Fruit fly (Drosophila melanogaster) whole organism, wandering third instar larva: ENCODE results near the gene alt.

Experiments used
- Abd-B ChIP-seq: fragments of >200 bp; optimal IDR thresholded peaks from 2 replicates; lab custom pipeline; 2017; ENCODE audit warnings: missing biosample characterization, missing genetic modification characterization
- CG32264 ChIP-seq: fragments of 200-800 bp; sonication (Bioruptor generic); optimal IDR thresholded peaks from 2 replicates; lab custom pipeline; 2016; ENCODE audit warnings: missing biosample characterization, missing genetic modification characterization
- CG9705 ChIP-seq: fragments of 200-800 bp; sonication (Bioruptor generic); optimal IDR thresholded peaks from 2 replicates; lab custom pipeline; 2018; ENCODE audit warnings: missing biosample characterization, mild to moderate bottlenecking, missing genetic modification characterization
- CrebA ChIP-seq: fragments of 200-800 bp; sonication (Bioruptor generic); optimal IDR thresholded peaks from 2 replicates; lab custom pipeline; 2016; ENCODE audit warnings: missing biosample characterization, mild to moderate bottlenecking, missing genetic modification characterization, borderline replicate concordance
- Dfd ChIP-seq: fragments of >200 bp; optimal IDR thresholded peaks from 2 replicates; lab custom pipeline; 2017; ENCODE audit warnings: missing biosample characterization, missing genetic modification characterization
- Dif ChIP-seq: fragments of 200-275, 200-300 bp; sonication (Bioruptor generic); optimal IDR thresholded peaks from 2 replicates; lab custom pipeline; 2018; ENCODE audit warnings: missing biosample characterization, missing genetic modification characterization; ENCODE audit not compliant: partially characterized antibody
- GATAd ChIP-seq: sonication (Bioruptor generic); optimal IDR thresholded peaks from 2 replicates; lab custom pipeline; 2016; ENCODE audit warnings: missing biosample characterization, missing genetic modification characterization
- HLH106 ChIP-seq: fragments of 200-800 bp; optimal IDR thresholded peaks from 3 replicates; lab custom pipeline; 2019; ENCODE audit warnings: missing biosample characterization, mild to moderate bottlenecking, missing genetic modification characterization, moderate library complexity
- Hnf4 ChIP-seq: fragments of 200-800 bp; sonication (Bioruptor generic); optimal IDR thresholded peaks from 2 replicates; lab custom pipeline; 2016; ENCODE audit warnings: missing biosample characterization, mild to moderate bottlenecking, missing genetic modification characterization
- Hr78 ChIP-seq: fragments of >200 bp; optimal IDR thresholded peaks from 2 replicates; lab custom pipeline; 2017; ENCODE audit warnings: missing biosample characterization, missing genetic modification characterization
- Hr83 ChIP-seq: fragments of 200-300 bp; sonication (Bioruptor generic); optimal IDR thresholded peaks from 2 replicates; lab custom pipeline; 2016; ENCODE audit warnings: missing biosample characterization, mild to moderate bottlenecking, missing genetic modification characterization, moderate library complexity; ENCODE audit not compliant: poor library complexity, severe bottlenecking
- Jra ChIP-seq: sonication (Bioruptor generic); optimal IDR thresholded peaks from 2 replicates; lab custom pipeline; 2016; ENCODE audit warnings: missing biosample characterization, missing genetic modification characterization
- Mio ChIP-seq: sonication (Bioruptor generic); optimal IDR thresholded peaks from 2 replicates; lab custom pipeline; 2016; ENCODE audit warnings: missing biosample characterization, missing genetic modification characterization
- Myc ChIP-seq: fragments of >200 bp; optimal IDR thresholded peaks from 2 replicates; lab custom pipeline; 2017
- N ChIP-seq: fragments of >200 bp; optimal IDR thresholded peaks from 2 replicates; lab custom pipeline; 2018; ENCODE audit warnings: missing biosample characterization, missing external identifiers, missing genetic modification characterization
- OdsH ChIP-seq: fragments of 200-800 bp; sonication (Bioruptor generic); optimal IDR thresholded peaks from 2 replicates; lab custom pipeline; 2016; ENCODE audit warnings: missing biosample characterization, mild to moderate bottlenecking, missing genetic modification characterization
- Rel ChIP-seq, 2 experiments: fragments of 200-800 bp; sonication (Bioruptor generic) in 1 of 2; optimal IDR thresholded peaks; 2 replicates in 1 of 2; 3 replicates in 1 of 2; lab custom pipeline; 2016 to 2019; ENCODE audit warnings: mild to moderate bottlenecking in 2 of 2, missing biosample characterization in 2 of 2, missing genetic modification characterization in 2 of 2, moderate library complexity in 1 of 2
- Sp1 ChIP-seq: fragments of 200-800 bp; sonication (Bioruptor generic); optimal IDR thresholded peaks from 3 replicates; lab custom pipeline; 2019; ENCODE audit warnings: missing biosample characterization, mild to moderate bottlenecking, missing genetic modification characterization, moderate library complexity
- Vsx2 ChIP-seq: fragments of 200-300, 225-300 bp; sonication (Bioruptor generic); optimal IDR thresholded peaks from 2 replicates; lab custom pipeline; 2018; ENCODE audit warnings: missing biosample characterization, missing genetic modification characterization; ENCODE audit not compliant: partially characterized antibody
- br ChIP-seq: fragments of 200-800 bp; sonication (Bioruptor generic); optimal IDR thresholded peaks from 2 replicates; lab custom pipeline; 2016; ENCODE audit warnings: missing biosample characterization, missing genetic modification characterization
- brk ChIP-seq: fragments of 200-800 bp; sonication (Bioruptor generic); optimal IDR thresholded peaks from 2 replicates; lab custom pipeline; 2016; ENCODE audit warnings: missing biosample characterization, mild to moderate bottlenecking, missing genetic modification characterization
- dl ChIP-seq, 2 experiments: fragments of 175-275, 200-275 bp in 1 of 2; fragments of 200-275 bp in 1 of 2; sonication (Bioruptor generic); optimal IDR thresholded peaks; lab custom pipeline; 2018; ENCODE audit warnings: mild to moderate bottlenecking in 2 of 2, missing biosample characterization in 2 of 2, missing genetic modification characterization in 2 of 2, moderate library complexity in 2 of 2; ENCODE audit not compliant: partially characterized antibody in 2 of 2, insufficient read depth in 1 of 2
- dmrt93B ChIP-seq: fragments of 200-800 bp; sonication (Bioruptor generic); optimal IDR thresholded peaks from 2 replicates; lab custom pipeline; 2018; ENCODE audit warnings: missing biosample characterization, mild to moderate bottlenecking, missing genetic modification characterization
- dsf ChIP-seq: sonication (Bioruptor generic); optimal IDR thresholded peaks from 2 replicates; lab custom pipeline; 2016; ENCODE audit warnings: missing biosample characterization, missing genetic modification characterization, borderline replicate concordance
- ey ChIP-seq: fragments of 200-800 bp; sonication (Bioruptor generic); optimal IDR thresholded peaks from 2 replicates; lab custom pipeline; 2016; ENCODE audit warnings: missing biosample characterization, missing genetic modification characterization
- foxo ChIP-seq, 2 experiments: fragments of 200-800 bp; sonication (Bioruptor generic); optimal IDR thresholded peaks; 2 replicates in 1 of 2; 3 replicates in 1 of 2; lab custom pipeline; 2016 to 2017; ENCODE audit warnings: missing biosample characterization in 2 of 2, missing genetic modification characterization in 2 of 2
- fru ChIP-seq: fragments of 200-800 bp; sonication (Bioruptor generic); optimal IDR thresholded peaks from 3 replicates; lab custom pipeline; 2016; ENCODE audit warnings: missing biosample characterization, mild to moderate bottlenecking, missing genetic modification characterization
- h ChIP-seq: fragments of 200-800 bp; sonication (Bioruptor generic); optimal IDR thresholded peaks from 3 replicates; lab custom pipeline; 2016; ENCODE audit warnings: missing biosample characterization, mild to moderate bottlenecking, missing genetic modification characterization
- jim ChIP-seq: fragments of 175-275, 200-325 bp; sonication (Bioruptor generic); optimal IDR thresholded peaks from 2 replicates; lab custom pipeline; 2016; ENCODE audit warnings: missing biosample characterization, mild to moderate bottlenecking, missing genetic modification characterization
- lola ChIP-seq: fragments of >200 bp; optimal IDR thresholded peaks from 2 replicates; lab custom pipeline; 2017; ENCODE audit warnings: missing biosample characterization, missing genetic modification characterization
- pan ChIP-seq: fragments of >200 bp; optimal IDR thresholded peaks from 2 replicates; lab custom pipeline; 2017
- psq ChIP-seq: fragments of 200-800 bp; sonication (Bioruptor generic); optimal IDR thresholded peaks from 3 replicates; lab custom pipeline; 2017; ENCODE audit warnings: missing biosample characterization, mild to moderate bottlenecking, missing genetic modification characterization, moderate library complexity
- rgr ChIP-seq: fragments of 200-800 bp; sonication (Bioruptor generic); optimal IDR thresholded peaks from 3 replicates; lab custom pipeline; 2016; ENCODE audit warnings: missing biosample characterization, mild to moderate bottlenecking, missing genetic modification characterization
- sage ChIP-seq: fragments of 200-800 bp; sonication (Bioruptor generic); optimal IDR thresholded peaks from 2 replicates; lab custom pipeline; 2016; ENCODE audit warnings: missing biosample characterization, mild to moderate bottlenecking, missing genetic modification characterization
- sv ChIP-seq: fragments of 200-800 bp; sonication (Bioruptor generic); optimal IDR thresholded peaks from 3 replicates; lab custom pipeline; 2016; ENCODE audit warnings: missing biosample characterization, missing genetic modification characterization
- tai ChIP-seq: sonication (Bioruptor generic); optimal IDR thresholded peaks from 2 replicates; lab custom pipeline; 2016; ENCODE audit warnings: missing biosample characterization, missing genetic modification characterization
- usp ChIP-seq: fragments of >200 bp; optimal IDR thresholded peaks from 2 replicates; lab custom pipeline; 2017; ENCODE audit warnings: missing biosample characterization, missing genetic modification characterization
- woc ChIP-seq: sonication (Bioruptor generic); optimal IDR thresholded peaks from 2 replicates; lab custom pipeline; 2016; ENCODE audit warnings: missing biosample characterization, mild to moderate bottlenecking, missing genetic modification characterization

alt gene

dm6 chr3R:17718051-17718693 is 35.9 kb upstream of the alt start, which contains the start of gene osa:
TSS of gene osa (minus strand) at chr3R:17718350.
- TF ChIP-seq ey (GFP tag; lab: Kevin White, UChicago) (no peak), sage (GFP tag; lab: Kevin White, UChicago) (peak; percentile 24), tai (GFP tag; lab: Kevin White, UChicago) (peak; percentile 62), Jra (GFP tag; lab: Kevin White, UChicago) (peak; percentile 14), CG9705 (GFP tag; lab: Kevin White, UChicago) (peak; percentile 12), Sp1 (GFP tag; lab: Kevin White, UChicago) (peak; percentile 12), CG32264 (GFP tag; lab: Kevin White, UChicago) (peak; percentile 1), usp (no peak), dl (GFP tag; optimal IDR thresholded peaks at IDR 0.05; lab: Kevin White, UChicago; ENCODE audit: insufficient read depth in 1 of 2, partially characterized antibody in 2 of 2) (no peak), Myc (lab: Kevin White, UChicago) (peak; percentile 19), brk (peak; percentile 65), Hr83 (GFP tag; lab: Kevin White, UChicago) (peak; percentile 25), h (peak; percentile 41)

dm6 chr3R:17716858-17717596 is 34.7 kb upstream of the alt start:
- TF ChIP-seq sage (GFP tag; lab: Kevin White, UChicago) (peak; percentile 28), pan (lab: Kevin White, UChicago) (no peak), h (peak; percentile 84), Sp1 (GFP tag; lab: Kevin White, UChicago) (peak; percentile 47), CrebA (GFP tag; lab: Kevin White, UChicago) (no peak), Dfd (GFP tag; lab: Kevin White, UChicago) (no peak), Jra (GFP tag; lab: Kevin White, UChicago) (peak; percentile 83), OdsH (GFP tag; lab: Kevin White, UChicago) (peak; percentile 53), Rel (GFP tag; optimal IDR thresholded peaks at IDR 0.05; lab: Kevin White, UChicago) (no peak), Rel (tag; optimal IDR thresholded peaks at IDR 0.05; lab: Kevin White, UChicago) (peak; percentile 72), fru (GFP tag; lab: Kevin White, UChicago) (peak; percentile 75), lola (no peak), Hr78 (GFP tag; lab: Kevin White, UChicago) (no peak), dl (GFP tag; optimal IDR thresholded peaks at IDR 0.05; lab: Kevin White, UChicago; ENCODE audit: insufficient read depth in 1 of 2, partially characterized antibody in 2 of 2) (peak; percentile 96 to 97), N (GFP tag; lab: Kevin White, UChicago) (peak; percentile 13), br (GFP tag; lab: Kevin White, UChicago) (peak; percentile 61), jim (GFP tag; lab: Kevin White, UChicago) (no peak), HLH106 (no peak), Dif (peak; percentile 98), CG9705 (GFP tag; lab: Kevin White, UChicago) (peak; percentile 26), tai (GFP tag; lab: Kevin White, UChicago) (peak; percentile 9), dmrt93B (GFP tag; lab: Kevin White, UChicago) (no peak), Hr83 (GFP tag; lab: Kevin White, UChicago) (peak; percentile 90), brk (peak; percentile 66), rgr (GFP tag; lab: Kevin White, UChicago) (peak; percentile 39), Myc (lab: Kevin White, UChicago) (no peak), sv (no peak), Mio (GFP tag; lab: Kevin White, UChicago) (no peak), ey (GFP tag; lab: Kevin White, UChicago) (peak; percentile 3), CG32264 (GFP tag; lab: Kevin White, UChicago) (no peak), GATAd (no peak), Hnf4 (peak; percentile 45), usp (no peak), Abd-B (GFP tag; lab: Kevin White, UChicago) (no peak), foxo (GFP tag; optimal IDR thresholded peaks at IDR 0.05; lab: Kevin White, UChicago) (peak; percentile 52 to 56), psq (GFP tag; lab: Kevin White, UChicago) (peak; percentile 75), woc (GFP tag; lab: Kevin White, UChicago) (peak; percentile 2), Vsx2 (no peak), dsf (GFP tag; lab: Kevin White, UChicago) (no peak)
